Fruit fly (Drosophila melanogaster) whole organism, embryonic: Measurements from ENCODE around the gene CG42324.

Experiments
- CG2120 ChIP-seq: fragments of 200-800 bp; sonication (Bioruptor generic); optimal IDR thresholded peaks from 3 replicates; lab custom pipeline; 2016; ENCODE audit warnings: missing biosample characterization, missing genetic modification characterization
- Lhr ChIP-seq: fragments of 200-800 bp; sonication (Bioruptor generic); optimal IDR thresholded peaks from 3 replicates; lab custom pipeline; 2017; ENCODE audit warnings: mild to moderate bottlenecking, missing biosample characterization, missing genetic modification reagents, missing genetic modification characterization

DNA sequence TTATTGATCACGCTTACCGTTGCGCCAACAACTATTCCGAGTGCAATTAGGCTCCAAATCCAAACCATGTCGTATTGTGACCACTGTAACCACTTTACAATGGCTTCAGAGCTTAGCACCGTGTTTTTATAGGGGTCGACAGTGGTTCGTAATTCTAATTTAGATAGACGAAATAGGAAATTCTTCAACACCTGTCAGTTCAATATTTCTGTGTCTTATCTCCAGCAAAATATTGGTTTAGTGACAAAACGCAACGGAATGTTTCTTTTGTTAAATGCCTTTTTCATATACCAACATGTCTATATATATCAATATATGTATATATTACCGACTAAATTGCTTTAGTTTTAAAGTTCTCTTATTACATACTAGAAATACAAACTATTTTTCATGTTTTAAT is 12.3 kb downstream of the CG42324 start, which contains the start of gene CG43074:
- no peak for TF ChIP-seq CG2120 (GFP tag; lab: Kevin White, UChicago)
- no peak for TF ChIP-seq Lhr (GFP tag; lab: Kevin White, UChicago)
